Worm (Caenorhabditis elegans) whole organism, L4 larva: ENCODE results near the gene F56D6.18.

Experiments
- R02D3.7 ChIP-seq: fragments of 150-350 bp; sonication (generic microtip); optimal IDR thresholded peaks from 3 replicates; lab custom pipeline; 2014; ENCODE audit warnings: missing biosample characterization, missing genetic modification characterization
- ces-1 ChIP-seq: fragments of 150-350 bp; sonication (generic microtip); optimal IDR thresholded peaks from 4 replicates; lab custom pipeline; 2014; ENCODE audit warnings: missing biosample characterization, missing genetic modification reagents, missing genetic modification characterization
- daf-12 ChIP-seq: fragments of 150-350 bp; optimal IDR thresholded peaks from 2 replicates; lab custom pipeline; 2014; ENCODE audit warnings: missing biosample characterization, missing genetic modification reagents, missing genetic modification characterization
- egl-27 ChIP-seq: sonication (generic microtip); optimal IDR thresholded peaks from 3 replicates; lab custom pipeline; 2017; ENCODE audit warnings: missing biosample characterization, missing genetic modification reagents, missing genetic modification characterization
- fkh-10 ChIP-seq: fragments of 150-350 bp; optimal IDR thresholded peaks from 2 replicates; lab custom pipeline; 2014; ENCODE audit warnings: missing biosample characterization, missing genetic modification reagents, missing genetic modification characterization
- madf-9 ChIP-seq: fragments of 200-800 bp; sonication (Bioruptor generic); conservative IDR thresholded peaks from 2 replicates; pipeline ENCODE4 v1.3.6; 2022; ENCODE audit warnings: missing genetic modification reagents, missing genetic modification characterization, missing compliant biosample characterization
- nhr-10 ChIP-seq: fragments of 150-350 bp; optimal IDR thresholded peaks from 2 replicates; lab custom pipeline; 2014; ENCODE audit warnings: missing biosample characterization, missing genetic modification characterization
- nhr-11 ChIP-seq: fragments of 150-350 bp; optimal IDR thresholded peaks from 2 replicates; lab custom pipeline; 2014; ENCODE audit warnings: missing biosample characterization, missing genetic modification characterization
- nhr-28 ChIP-seq: fragments of 150-350 bp; optimal IDR thresholded peaks from 2 replicates; lab custom pipeline; 2014; ENCODE audit warnings: missing biosample characterization, missing genetic modification characterization
- php-3 ChIP-seq: fragments of 200-800 bp; sonication (Bioruptor generic); IDR thresholded peaks from 2 replicates; pipeline ENCODE4 v1.3.6; 2022; ENCODE audit warnings: missing genetic modification reagents, missing genetic modification characterization, missing compliant biosample characterization
- pqm-1 ChIP-seq: sonication (generic microtip); optimal IDR thresholded peaks from 2 replicates; lab custom pipeline; 2017; ENCODE audit warnings: missing biosample characterization, missing genetic modification characterization
- snpc-4 ChIP-seq: fragments of 150-350 bp; optimal IDR thresholded peaks from 2 replicates; lab custom pipeline; 2014; ENCODE audit warnings: missing biosample characterization, missing genetic modification characterization
- unc-62 ChIP-seq, 3 experiments: fragments of 150-350 bp in 1 of 3; sonication (generic microtip); optimal IDR thresholded peaks in 2 of 3; peaks in 1 of 3; 1 replicate in 1 of 3; 2 replicates in 2 of 3; lab custom pipeline; 2014 to 2017; ENCODE audit warnings: missing biosample characterization in 3 of 3, missing genetic modification characterization in 3 of 3, missing genetic modification reagents in 3 of 3, missing genotype in 1 of 3
- ztf-11 ChIP-seq: fragments of 150-350 bp; optimal IDR thresholded peaks from 2 replicates; lab custom pipeline; 2014; ENCODE audit warnings: missing biosample characterization, missing genetic modification characterization

DNA sequence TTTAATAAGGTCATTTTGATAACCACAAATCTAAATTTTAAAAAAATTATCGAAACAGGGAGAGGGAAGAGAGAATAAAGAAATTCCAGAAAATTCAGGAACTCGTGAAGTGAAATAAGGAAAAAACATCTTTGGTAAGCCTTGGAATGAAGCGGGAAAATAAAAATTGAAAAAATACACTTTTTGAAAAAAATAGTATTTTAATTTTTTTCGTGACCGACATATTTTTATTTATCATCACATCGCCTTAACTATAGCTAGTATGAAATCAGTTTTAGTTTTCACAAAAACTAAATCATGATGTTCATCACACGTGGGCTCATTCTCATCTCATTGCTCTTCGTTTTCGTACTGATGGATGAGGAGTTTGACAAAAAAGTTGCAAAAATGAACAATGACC, 2.6 kb downstream of the F56D6.18 start, which contains the start of gene F56D6.13:
- TF ChIP-seq daf-12 (tag; lab: Kevin White, UChicago) (no peak), nhr-11 (tag; lab: Kevin White, UChicago) (no peak), nhr-28 (no peak), egl-27 (tag; lab: Kevin White, UChicago) (no peak), R02D3.7 (tag; lab: Kevin White, UChicago) (no peak), pqm-1 (tag; lab: Kevin White, UChicago) (no peak), ces-1 (no peak), unc-62 (GFP tag; optimal IDR thresholded peaks at IDR 0.05 in 1 of 2; lab: Kevin White, UChicago) (no peak), unc-62 (tag; optimal IDR thresholded peaks at IDR 0.05; lab: Kevin White, UChicago) (no peak), php-3 (GFP tag; lab: Robert Waterston, UW) (no peak), ztf-11 (tag; lab: Kevin White, UChicago) (no peak), fkh-10 (GFP tag; lab: Kevin White, UChicago) (no peak), nhr-10 (no peak), madf-9 (no peak), snpc-4 (no peak)
